Worm (Caenorhabditis elegans): ENCODE results near the gene magu-4.

ce11 chrIV:10053550-10053949 lies 44.0 kb downstream of the magu-4 start, which contains the start of gene srv-12:
- no peak for TF ChIP-seq mdl-1 (tag; optimal IDR thresholded peaks at IDR 0.05)
- no peak for TF ChIP-seq eor-1 (tag; optimal IDR thresholded peaks at IDR 0.05)
- TF ChIP-seq unc-62 (GFP tag; optimal IDR thresholded peaks at IDR 0.05): no peak
